Worm (Caenorhabditis elegans) whole organism, midembryonic: ENCODE results near the gene lact-5.

Source experiments
- T22C8.4 ChIP-seq: fragments of 200-800 bp; sonication (Bioruptor generic); IDR thresholded peaks from 2 replicates; pipeline ENCODE4 v1.3.6; 2022; ENCODE audit warnings: missing genetic modification characterization, missing compliant biosample characterization
- cog-1 ChIP-seq: sonication (generic microtip); optimal IDR thresholded peaks from 2 replicates; lab custom pipeline; 2016; ENCODE audit warnings: missing genetic modification characterization, missing compliant biosample characterization
- flt-1 ChIP-seq: fragments of 200-800 bp; sonication (Bioruptor generic); IDR thresholded peaks from 2 replicates; pipeline ENCODE4 v1.3.6; 2022; ENCODE audit warnings: missing genetic modification characterization, missing compliant biosample characterization
- klf-2 ChIP-seq: fragments of 200-800 bp; sonication (Bioruptor generic); conservative IDR thresholded peaks from 2 replicates; pipeline ENCODE4 v1.3.6; 2022; ENCODE audit warnings: missing genetic modification reagents, missing genetic modification characterization, missing compliant biosample characterization
- med-1 ChIP-seq: sonication (generic microtip); optimal IDR thresholded peaks from 2 replicates; lab custom pipeline; 2017; ENCODE audit warnings: missing genetic modification characterization, mild to moderate bottlenecking, missing compliant biosample characterization, antibody characterized with exemption, missing genetic modification reagents; ENCODE audit not compliant: insufficient read depth
- ref-1 ChIP-seq: fragments of 200-800 bp; sonication (Bioruptor generic); conservative IDR thresholded peaks from 2 replicates; pipeline ENCODE4 v1.3.6; 2022; ENCODE audit warnings: missing genetic modification reagents, missing genetic modification characterization, missing compliant biosample characterization
- tab-1 ChIP-seq: fragments of 200-800 bp; sonication (Bioruptor generic); IDR thresholded peaks from 2 replicates; pipeline ENCODE4 v1.3.6; 2022; ENCODE audit warnings: missing genetic modification characterization, missing compliant biosample characterization
- ztf-23 ChIP-seq: fragments of 200-800 bp; sonication (Bioruptor generic); IDR thresholded peaks from 2 replicates; pipeline ENCODE4 v1.3.6; 2022; ENCODE audit warnings: missing genetic modification reagents, missing genetic modification characterization, missing compliant biosample characterization
- ztf-29 ChIP-seq: fragments of 200-800 bp; sonication (Bioruptor generic); IDR thresholded peaks from 2 replicates; pipeline ENCODE4 v1.3.6; 2022; ENCODE audit warnings: missing genetic modification reagents, missing genetic modification characterization, missing compliant biosample characterization

lact-5 gene

ce11 chrII:4779753-4780152 is 41.8 kb downstream of the lact-5 start:
- TF ChIP-seq ztf-29 (no peak), tab-1 (GFP tag; lab: Robert Waterston, UW) (no peak), med-1 (no peak), flt-1 (no peak), T22C8.4 (GFP tag; lab: Robert Waterston, UW) (no peak), ref-1 (no peak), klf-2 (GFP tag; lab: Robert Waterston, UW) (no peak), cog-1 (tag; lab: Kevin White, UChicago) (no peak), ztf-23 (GFP tag; lab: Robert Waterston, UW) (no peak)

- TF ChIP-seq cog-1 (tag; lab: Kevin White, UChicago), result no peak
- no peak for TF ChIP-seq flt-1
- no peak for TF ChIP-seq tab-1 (GFP tag; lab: Robert Waterston, UW)
- TF ChIP-seq ztf-23 (GFP tag; lab: Robert Waterston, UW), result no peak
- TF ChIP-seq ztf-29, result no peak
- no peak for TF ChIP-seq klf-2 (GFP tag; lab: Robert Waterston, UW)
- TF ChIP-seq med-1, result no peak
- no peak for TF ChIP-seq ref-1
- TF ChIP-seq T22C8.4 (GFP tag; lab: Robert Waterston, UW), result no peak
Observed at ce11 chrII:4776933-4777332, 44.6 kb downstream of the lact-5 start, which contains the start of gene F26G1.11. TSS of gene F26G1.11 (plus strand) at chrII:4777137.

ce11 chrII:4775802-4776201 is 45.7 kb downstream of the lact-5 start:
- TF ChIP-seq ztf-29, result no peak
- no peak for TF ChIP-seq klf-2 (GFP tag; lab: Robert Waterston, UW)
- no peak for TF ChIP-seq ref-1
- TF ChIP-seq cog-1 (tag; lab: Kevin White, UChicago), result no peak
- TF ChIP-seq tab-1 (GFP tag; lab: Robert Waterston, UW), result no peak
- no peak for TF ChIP-seq T22C8.4 (GFP tag; lab: Robert Waterston, UW)
- TF ChIP-seq ztf-23 (GFP tag; lab: Robert Waterston, UW), result no peak
- no peak for TF ChIP-seq flt-1
- TF ChIP-seq med-1, result no peak

ce11 chrII:4773891-4774432 is 47.6 kb downstream of the lact-5 start, which contains the start of the genes F26G1.9 and F26G1.10:
TSS of gene F26G1.9 (minus strand) at chrII:4773991.
TSS of gene F26G1.10 (plus strand) at chrII:4774382.
- TF ChIP-seq ztf-29, result no peak

- TF ChIP-seq tab-1 (GFP tag; lab: Robert Waterston, UW) (no peak), med-1 (no peak), ztf-23 (GFP tag; lab: Robert Waterston, UW) (no peak), klf-2 (GFP tag; lab: Robert Waterston, UW) (no peak), ref-1 (no peak), T22C8.4 (GFP tag; lab: Robert Waterston, UW) (no peak), flt-1 (no peak), ztf-29 (no peak), cog-1 (tag; lab: Kevin White, UChicago) (no peak)
Observed at ce11 chrII:4772441-4772840, 49.1 kb downstream of the lact-5 start.

ce11 chrII:4771282-4771681 is 50.3 kb downstream of the lact-5 start, which contains the start of gene F26G1.5:
TSS of gene F26G1.5 (minus strand) at chrII:4771382.
- TF ChIP-seq cog-1 (tag; lab: Kevin White, UChicago) (no peak), ztf-29 (no peak), ref-1 (no peak), ztf-23 (GFP tag; lab: Robert Waterston, UW) (no peak), tab-1 (GFP tag; lab: Robert Waterston, UW) (no peak)

ce11 chrII:4769886-4770285 is 51.7 kb downstream of the lact-5 start:
- no peak for TF ChIP-seq ref-1
- TF ChIP-seq T22C8.4 (GFP tag; lab: Robert Waterston, UW), result no peak
- TF ChIP-seq ztf-29, result no peak
- TF ChIP-seq cog-1 (tag; lab: Kevin White, UChicago), result no peak
- TF ChIP-seq flt-1, result no peak
- no peak for TF ChIP-seq klf-2 (GFP tag; lab: Robert Waterston, UW)
- no peak for TF ChIP-seq tab-1 (GFP tag; lab: Robert Waterston, UW)
- no peak for TF ChIP-seq med-1
- TF ChIP-seq ztf-23 (GFP tag; lab: Robert Waterston, UW), result no peak

- TF ChIP-seq flt-1 (no peak), T22C8.4 (GFP tag; lab: Robert Waterston, UW) (no peak), ztf-23 (GFP tag; lab: Robert Waterston, UW) (no peak), ztf-29 (no peak), klf-2 (GFP tag; lab: Robert Waterston, UW) (no peak), cog-1 (tag; lab: Kevin White, UChicago) (no peak), tab-1 (GFP tag; lab: Robert Waterston, UW) (no peak), med-1 (no peak), ref-1 (no peak)
Observed at ce11 chrII:4769096-4769495, 52.4 kb downstream of the lact-5 start.
